Worm (Caenorhabditis elegans) whole organism, late embryonic: ENCODE results near the gene CD4.11.

Experiments
- dmd-4 ChIP-seq: sonication (generic microtip); optimal IDR thresholded peaks from 2 replicates; lab custom pipeline; 2016; ENCODE audit warnings: borderline replicate concordance, missing genetic modification characterization, missing compliant biosample characterization
- elt-2 ChIP-seq: sonication (generic microtip); optimal IDR thresholded peaks from 2 replicates; lab custom pipeline; 2016; ENCODE audit warnings: missing genetic modification reagents, missing genetic modification characterization, missing compliant biosample characterization
- fax-1 ChIP-seq: sonication (generic microtip); optimal IDR thresholded peaks from 2 replicates; lab custom pipeline; 2016; ENCODE audit warnings: missing genotype, missing genetic modification characterization, missing compliant biosample characterization
- fkh-6 ChIP-seq: sonication (generic microtip); optimal IDR thresholded peaks from 2 replicates; lab custom pipeline; 2016; ENCODE audit warnings: missing genetic modification characterization, missing compliant biosample characterization
- gmeb-2 ChIP-seq: sonication (generic microtip); optimal IDR thresholded peaks from 2 replicates; lab custom pipeline; 2016; ENCODE audit warnings: missing genetic modification characterization, inconsistent platforms, missing compliant biosample characterization
- lin-11 ChIP-seq: fragments of 200-800 bp; sonication (Bioruptor generic); optimal IDR thresholded peaks from 2 replicates; lab custom pipeline; 2018; ENCODE audit warnings: mild to moderate bottlenecking, missing genetic modification characterization, missing compliant biosample characterization
- nfya-1 ChIP-seq: sonication (generic microtip); optimal IDR thresholded peaks from 2 replicates; lab custom pipeline; 2017; ENCODE audit warnings: missing genetic modification characterization, mild to moderate bottlenecking, missing compliant biosample characterization, antibody characterized with exemption, moderate library complexity
- pha-4 ChIP-seq: fragments of 150-350 bp; optimal IDR thresholded peaks from 2 replicates; lab custom pipeline; 2018; ENCODE audit warnings: missing biosample characterization, missing genetic modification reagents, missing genetic modification characterization
- pqm-1 ChIP-seq: sonication (generic microtip); optimal IDR thresholded peaks from 2 replicates; lab custom pipeline; 2016; ENCODE audit warnings: missing genetic modification characterization, missing compliant biosample characterization
- tbx-2 ChIP-seq: sonication (generic microtip); optimal IDR thresholded peaks from 2 replicates; lab custom pipeline; 2016; ENCODE audit warnings: missing genetic modification characterization, missing compliant biosample characterization

- TF ChIP-seq tbx-2 (tag; lab: Kevin White, UChicago) (no peak), lin-11 (tag; lab: Kevin White, UChicago) (no peak), fax-1 (tag; lab: Kevin White, UChicago) (no peak), nfya-1 (tag; lab: Kevin White, UChicago) (no peak), gmeb-2 (tag; lab: Kevin White, UChicago) (no peak), pqm-1 (tag; lab: Kevin White, UChicago) (no peak), pha-4 (tag; lab: Kevin White, UChicago) (no peak), elt-2 (tag; lab: Kevin White, UChicago) (no peak), dmd-4 (tag; lab: Kevin White, UChicago) (no peak), fkh-6 (tag; lab: Kevin White, UChicago) (no peak)
Observed at ce11 chrV:5620040-5620439, 35.1 kb downstream of the CD4.11 start, which contains the start of gene memb-2.
